Fruit fly (Drosophila melanogaster): ENCODE measurements around the gene CG32264.

Gene CG32264

dm6 chr3L:3752739-3753138 lies 53.5 kb downstream of the CG32264 start:
- no peak for TF ChIP-seq Pif1A (GFP tag; optimal IDR thresholded peaks at IDR 0.05)
- TF ChIP-seq CG9948 (tag; optimal IDR thresholded peaks at IDR 0.05) = no peak
- TF ChIP-seq Snoo (tag; optimal IDR thresholded peaks at IDR 0.05) = no peak
- no peak for TF ChIP-seq CG32121 (GFP tag; IDR thresholded peaks at IDR 0.05)

dm6 chr3L:3747276-3747675 lies 59.0 kb downstream of the CG32264 start:
- TF ChIP-seq CG9948 (tag; optimal IDR thresholded peaks at IDR 0.05) = no peak
- 0 out of 3 replicates have a peak, but pooled peaks have one; percentile 22 for TF ChIP-seq CG4496 (GFP tag; IDR thresholded peaks at IDR 0.05)

DNA sequence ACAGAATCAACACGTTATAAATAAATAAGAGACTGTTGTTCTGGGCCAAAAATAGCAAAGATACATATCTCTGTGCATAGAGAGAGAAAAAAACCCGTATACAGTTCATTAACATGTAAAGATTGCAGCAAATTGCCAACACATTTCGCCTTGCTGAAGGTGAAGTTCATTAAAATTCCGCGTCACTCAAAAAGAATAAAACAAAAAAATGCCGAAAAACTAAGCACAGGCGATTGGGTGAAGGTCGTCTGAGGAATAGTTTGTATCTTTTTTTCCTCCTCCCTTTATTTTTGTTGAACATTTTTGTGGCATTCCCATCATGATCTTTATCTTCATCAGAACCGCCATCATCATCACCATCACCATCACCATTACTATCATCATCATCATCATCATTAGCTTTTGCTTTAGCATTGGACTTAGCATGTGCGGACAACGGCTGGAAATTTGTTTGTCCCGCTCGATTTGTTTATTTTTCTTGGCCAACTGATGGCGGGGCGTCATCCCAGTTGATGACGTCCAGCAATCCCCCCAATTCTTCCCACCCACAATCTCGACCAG lies 73.1 kb downstream of the CG32264 start:
- TF ChIP-seq CG15710 (tag; optimal IDR thresholded peaks at IDR 0.05) (no peak), gl (tag; optimal IDR thresholded peaks at IDR 0.05) (no peak)

DNA sequence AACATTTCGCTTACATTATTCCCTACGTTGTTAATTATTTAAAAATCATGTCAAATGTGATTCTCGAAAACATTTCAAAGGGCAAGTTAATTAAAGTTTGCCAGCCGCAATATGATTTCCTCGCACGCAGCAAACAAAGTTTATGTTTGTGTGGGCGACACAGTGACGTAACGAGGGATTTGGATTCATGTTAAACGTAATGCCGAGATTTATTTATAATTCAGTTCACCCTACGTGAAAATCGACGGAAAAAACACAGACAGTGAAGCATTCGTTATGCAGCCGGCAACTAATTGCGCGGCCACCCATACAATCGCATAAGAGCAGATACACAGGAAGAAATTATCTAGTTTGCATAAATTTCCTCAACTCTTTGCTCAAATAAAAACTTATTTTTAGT lies 80.0 kb downstream of the CG32264 start:
- TF ChIP-seq CG32121 (GFP tag; IDR thresholded peaks at IDR 0.05) (0 out of 2 replicates have a peak, but pooled peaks have one; percentile 24), CG4496 (GFP tag; IDR thresholded peaks at IDR 0.05) (no peak), Pif1A (GFP tag; optimal IDR thresholded peaks at IDR 0.05) (no peak)

DNA sequence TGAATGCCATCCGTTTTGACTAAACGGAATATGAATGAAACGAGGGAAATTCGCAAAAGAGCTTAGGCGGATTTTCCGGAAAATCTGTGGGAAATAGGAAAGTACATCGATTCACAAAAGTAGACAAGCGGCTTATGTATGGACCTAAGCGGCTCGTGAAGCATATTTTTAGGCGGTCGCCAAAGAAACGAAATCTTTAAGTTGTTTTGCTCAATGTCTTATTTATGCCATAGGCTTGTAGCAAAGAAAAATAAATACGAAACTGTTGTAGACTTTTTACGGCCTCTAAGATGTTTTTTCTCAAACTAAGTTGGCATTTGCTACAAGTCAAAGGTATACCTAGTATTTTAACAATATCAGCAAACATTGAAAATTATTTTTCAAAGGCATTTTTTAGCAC lies 92.5 kb downstream of the CG32264 start, which contains the start of gene CG43089:
TSS of gene CG43089 (plus strand) at position 303 of the 400 bp plus-strand sequence.
- peak; percentile 29; the same call in 1 of the 2 replicates for TF ChIP-seq Ets98B (GFP tag; IDR thresholded peaks at IDR 0.05)
- TF ChIP-seq D1 (tag; optimal IDR thresholded peaks at IDR 0.05) = no peak
- TF ChIP-seq CG12605 (GFP tag; IDR thresholded peaks at IDR 0.05) = peak; percentile 81
- no peak for TF ChIP-seq Pif1B (GFP tag; optimal IDR thresholded peaks at IDR 0.05)
- TF ChIP-seq CG4496 (GFP tag; IDR thresholded peaks at IDR 0.05) = peak; percentile 64; the same call in 2 of the 3 replicates

DNA sequence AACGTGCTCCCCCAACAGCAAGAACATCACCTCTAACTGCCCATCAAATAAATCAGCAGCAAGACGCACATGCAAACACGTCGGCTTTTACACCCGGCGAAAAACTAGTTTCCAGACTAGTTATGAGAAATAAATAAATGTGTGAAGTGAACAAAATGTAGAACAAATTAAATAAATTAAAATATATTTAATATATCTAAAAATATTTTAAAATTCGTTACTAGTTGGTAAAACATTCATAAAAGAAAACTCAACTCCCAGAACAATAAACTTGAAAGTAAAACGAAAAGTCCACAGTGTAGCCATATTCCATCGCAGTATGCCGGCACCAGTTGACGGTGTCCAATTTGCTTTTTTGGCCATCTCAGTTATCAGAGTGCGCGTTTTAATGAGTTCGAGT lies 93.3 kb downstream of the CG32264 start:
- TF ChIP-seq CG17806 (tag; optimal IDR thresholded peaks at IDR 0.05) = no peak
- TF ChIP-seq CG14655 (GFP tag; optimal IDR thresholded peaks at IDR 0.05) = peak; percentile 55
- peak; percentile 39 for TF ChIP-seq CG8301 (tag; optimal IDR thresholded peaks at IDR 0.05)

DNA sequence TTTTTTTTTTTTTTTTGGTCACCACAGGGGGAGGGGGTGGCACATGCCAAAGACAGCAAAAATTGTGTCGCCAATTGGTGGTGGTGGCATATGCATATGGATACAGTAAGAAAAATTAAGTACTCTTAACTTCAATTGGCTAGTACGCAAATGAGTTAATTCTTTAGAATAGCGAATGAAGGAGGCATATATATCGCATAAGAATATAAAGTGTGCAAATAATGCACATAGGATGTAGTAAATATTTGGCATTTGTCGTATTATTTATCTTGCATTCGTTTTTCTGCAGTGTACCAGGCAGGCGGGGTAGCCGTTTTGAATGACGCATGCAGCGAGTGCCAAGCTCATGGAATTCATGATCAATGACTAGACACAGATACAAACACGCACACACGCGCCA lies 96.9 kb downstream of the CG32264 start:
- TF ChIP-seq CG32121 (GFP tag; IDR thresholded peaks at IDR 0.05) (peak; percentile 57), CG14655 (GFP tag; optimal IDR thresholded peaks at IDR 0.05) (peak; percentile 60), EcR (GFP tag; optimal IDR thresholded peaks at IDR 0.05) (no peak), gl (tag; optimal IDR thresholded peaks at IDR 0.05) (no peak), D1 (tag; optimal IDR thresholded peaks at IDR 0.05) (no peak), CG13204 (GFP tag; optimal IDR thresholded peaks at IDR 0.05) (no peak), CG12605 (GFP tag; IDR thresholded peaks at IDR 0.05) (no peak), rn (GFP tag; IDR thresholded peaks at IDR 0.05) (no peak), CG10348 (GFP tag; IDR thresholded peaks at IDR 0.05) (no peak), CG9948 (tag; optimal IDR thresholded peaks at IDR 0.05) (peak; percentile 47), CG34367 (tag; optimal IDR thresholded peaks at IDR 0.05) (peak; percentile 54), CG8159 (tag; optimal IDR thresholded peaks at IDR 0.05) (peak; percentile 59), Ets98B (GFP tag; IDR thresholded peaks at IDR 0.05) (peak; percentile 62), CG4496 (GFP tag; IDR thresholded peaks at IDR 0.05) (peak; percentile 79), CG8301 (tag; optimal IDR thresholded peaks at IDR 0.05) (peak; percentile 45), Pif1B (GFP tag; optimal IDR thresholded peaks at IDR 0.05) (no peak), Pif1A (GFP tag; optimal IDR thresholded peaks at IDR 0.05) (peak; percentile 50), fd96Ca (GFP tag; IDR thresholded peaks at IDR 0.05) (peak; percentile 68; the same call in 1 of the 3 replicates), CG17806 (tag; optimal IDR thresholded peaks at IDR 0.05) (peak; percentile 48), Snoo (tag; optimal IDR thresholded peaks at IDR 0.05) (no peak), CG15710 (tag; optimal IDR thresholded peaks at IDR 0.05) (peak; percentile 52)

- TF ChIP-seq Ets98B (GFP tag; IDR thresholded peaks at IDR 0.05) = no peak
- TF ChIP-seq fd96Ca (GFP tag; IDR thresholded peaks at IDR 0.05) = no peak
- no peak for TF ChIP-seq CG12605 (GFP tag; IDR thresholded peaks at IDR 0.05)
- no peak for TF ChIP-seq CG4496 (GFP tag; IDR thresholded peaks at IDR 0.05)
- TF ChIP-seq D1 (tag; optimal IDR thresholded peaks at IDR 0.05) = no peak
- no peak for TF ChIP-seq CG10348 (GFP tag; IDR thresholded peaks at IDR 0.05)
- no peak for TF ChIP-seq CG17806 (tag; optimal IDR thresholded peaks at IDR 0.05)
- no peak for TF ChIP-seq gl (tag; optimal IDR thresholded peaks at IDR 0.05)
- TF ChIP-seq CG13204 (GFP tag; optimal IDR thresholded peaks at IDR 0.05) = no peak
- TF ChIP-seq Pif1B (GFP tag; optimal IDR thresholded peaks at IDR 0.05) = no peak
- TF ChIP-seq CG9948 (tag; optimal IDR thresholded peaks at IDR 0.05) = no peak
- no peak for TF ChIP-seq Snoo (tag; optimal IDR thresholded peaks at IDR 0.05)
- TF ChIP-seq CG8301 (tag; optimal IDR thresholded peaks at IDR 0.05) = no peak
- TF ChIP-seq CG15710 (tag; optimal IDR thresholded peaks at IDR 0.05) = no peak
- no peak for TF ChIP-seq CG34367 (tag; optimal IDR thresholded peaks at IDR 0.05)
- TF ChIP-seq CG8159 (tag; optimal IDR thresholded peaks at IDR 0.05) = no peak
- TF ChIP-seq CG32121 (GFP tag; IDR thresholded peaks at IDR 0.05) = no peak
- no peak for TF ChIP-seq rn (GFP tag; IDR thresholded peaks at IDR 0.05)
- no peak for TF ChIP-seq Pif1A (GFP tag; optimal IDR thresholded peaks at IDR 0.05)
- TF ChIP-seq EcR (GFP tag; optimal IDR thresholded peaks at IDR 0.05) = no peak
Measured at dm6 chr3L:3707929-3708328, 98.3 kb downstream of the CG32264 start.
